Worm (Caenorhabditis elegans): ENCODE data around the gene R02F2.5.

- TF ChIP-seq ztf-6 (GFP tag; IDR thresholded peaks at IDR 0.05) (no peak), nhr-179 (tag; optimal IDR thresholded peaks at IDR 0.05) (no peak), unc-62 (GFP tag; optimal IDR thresholded peaks at IDR 0.05) (no peak), ama-1 (optimal IDR thresholded peaks at IDR 0.05) (no peak), ama-1 (GFP tag; optimal IDR thresholded peaks at IDR 0.05) (no peak), ekl-4 (GFP tag; IDR thresholded peaks at IDR 0.05) (peak; percentile 90), aptf-2 (GFP tag; conservative IDR thresholded peaks at IDR 0.05) (no peak), snpc-3.4 (tag; optimal IDR thresholded peaks at IDR 0.05) (peak; percentile 87), pha-4 (tag; optimal IDR thresholded peaks at IDR 0.05) (no peak)
These were observed 30.9 kb upstream of the R02F2.5 start, which contains the start of gene skpt-1 for ce11 chrIII:5448177-5448576.

Data from whole organism, young adult.